Worm (Caenorhabditis elegans): ENCODE measurements around the gene F59B8.1.

Gene F59B8.1

DNA sequence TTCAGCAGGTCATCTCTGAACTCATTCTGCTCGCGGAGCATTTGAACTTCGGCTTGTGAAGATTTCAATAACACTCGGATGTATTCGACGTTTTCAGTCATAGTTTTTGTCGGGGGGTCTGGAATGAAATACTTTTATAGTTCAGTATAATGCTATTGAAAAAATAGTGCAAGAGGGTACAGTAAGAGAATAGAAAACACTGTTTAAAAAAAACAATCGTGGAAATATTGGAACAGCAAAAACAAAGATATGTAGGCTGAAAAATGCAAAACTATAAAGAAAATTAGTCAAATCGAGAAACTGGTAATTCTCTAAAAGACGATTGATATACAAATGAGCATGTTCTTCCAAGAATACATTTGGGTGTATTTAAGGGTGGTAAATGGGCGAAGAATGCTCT lies 20.1 kb upstream of the F59B8.1 start, which contains the start of gene F56D5.5:
Gene F56D5.5 (minus strand): TSS at position 101 of the 400 bp plus-strand sequence.
- TF ChIP-seq ces-1 (GFP tag; optimal IDR thresholded peaks at IDR 0.05): no peak
- TF ChIP-seq hlh-1 (tag; optimal IDR thresholded peaks at IDR 0.05): no peak
- no peak for TF ChIP-seq zip-8 (tag; optimal IDR thresholded peaks at IDR 0.05)
- no peak for TF ChIP-seq blmp-1 (tag; optimal IDR thresholded peaks at IDR 0.05)
- no peak for TF ChIP-seq snpc-4 (tag; optimal IDR thresholded peaks at IDR 0.05)
- TF ChIP-seq unc-39 (tag; optimal IDR thresholded peaks at IDR 0.05): no peak
- no peak for TF ChIP-seq ceh-43 (GFP tag; optimal IDR thresholded peaks at IDR 0.05)
- no peak for TF ChIP-seq nhr-76 (tag; optimal IDR thresholded peaks at IDR 0.05)
- TF ChIP-seq lsy-2 (tag; optimal IDR thresholded peaks at IDR 0.05): no peak
- no peak for TF ChIP-seq ceh-83 (GFP tag; optimal IDR thresholded peaks at IDR 0.05)
- TF ChIP-seq ham-2 (GFP tag; optimal IDR thresholded peaks at IDR 0.05): no peak
- no peak for TF ChIP-seq unc-120 (tag; optimal IDR thresholded peaks at IDR 0.05; ENCODE audit: poor library complexity, severe bottlenecking)
- no peak for TF ChIP-seq mab-5 (tag; optimal IDR thresholded peaks at IDR 0.05)

DNA sequence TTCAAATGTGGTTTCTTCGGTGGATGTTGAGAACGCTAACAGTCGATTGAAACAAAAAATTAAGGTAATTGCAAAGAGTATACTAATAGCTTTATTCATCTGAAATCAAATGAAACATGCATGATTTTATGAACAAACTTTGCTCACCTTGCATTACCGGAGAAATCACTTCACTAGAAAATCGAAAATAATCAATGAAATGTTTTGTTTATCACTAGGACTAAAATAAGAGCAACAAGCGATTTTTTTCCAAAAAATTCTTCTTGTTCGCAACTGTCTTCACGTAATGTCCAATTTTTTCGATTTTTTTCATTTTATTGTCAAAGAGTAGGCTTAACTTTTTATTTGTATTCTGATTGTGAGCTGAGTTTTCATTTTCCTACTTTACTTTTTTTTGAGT lies 5.7 kb upstream of the F59B8.1 start, which contains the start of gene F56D5.9:
Gene F56D5.9 (minus strand): TSS at position 101 of the 400 bp plus-strand sequence.
- no peak for TF ChIP-seq ham-2 (GFP tag; optimal IDR thresholded peaks at IDR 0.05)
- no peak for TF ChIP-seq mab-5 (tag; optimal IDR thresholded peaks at IDR 0.05)
- TF ChIP-seq nhr-12 (tag; optimal IDR thresholded peaks at IDR 0.05): no peak
- TF ChIP-seq lsy-2 (tag; optimal IDR thresholded peaks at IDR 0.05): no peak
- no peak for TF ChIP-seq blmp-1 (tag; optimal IDR thresholded peaks at IDR 0.05)
- no peak for TF ChIP-seq nhr-2 (tag; optimal IDR thresholded peaks at IDR 0.05)

- no peak for TF ChIP-seq ceh-83 (GFP tag; optimal IDR thresholded peaks at IDR 0.05)
- TF ChIP-seq unc-62 (GFP tag; optimal IDR thresholded peaks at IDR 0.05): no peak
- TF ChIP-seq ceh-39 (tag; optimal IDR thresholded peaks at IDR 0.05): no peak
- no peak for TF ChIP-seq lin-13 (tag; optimal IDR thresholded peaks at IDR 0.05)
- no peak for TF ChIP-seq ham-2 (GFP tag; optimal IDR thresholded peaks at IDR 0.05)
- no peak for TF ChIP-seq ceh-43 (GFP tag; optimal IDR thresholded peaks at IDR 0.05)
- no peak for TF ChIP-seq tbx-8 (GFP tag; optimal IDR thresholded peaks at IDR 0.05)
- no peak for TF ChIP-seq bed-3 (GFP tag; optimal IDR thresholded peaks at IDR 0.05)
- TF ChIP-seq sem-2 (GFP tag; optimal IDR thresholded peaks at IDR 0.05): no peak
- TF ChIP-seq nhr-237 (tag; optimal IDR thresholded peaks at IDR 0.05): no peak
- no peak for TF ChIP-seq elt-1 (tag; optimal IDR thresholded peaks at IDR 0.05; ENCODE audit: borderline replicate concordance, insufficient read depth)
- TF ChIP-seq flh-1 (GFP tag; optimal IDR thresholded peaks at IDR 0.05): no peak
- no peak for TF ChIP-seq M03D4.4 (tag; optimal IDR thresholded peaks at IDR 0.05)
Measured at ce11 chrIV:9423095-9423494, 5.0 kb upstream of the F59B8.1 start, which contains the start of gene srxa-2. Gene srxa-2 (plus strand): TSS chrIV:9423395.

- TF ChIP-seq nhr-237 (tag; optimal IDR thresholded peaks at IDR 0.05): no peak
- TF ChIP-seq ceh-43 (GFP tag; optimal IDR thresholded peaks at IDR 0.05): no peak
- no peak for TF ChIP-seq lin-13 (tag; optimal IDR thresholded peaks at IDR 0.05)
- TF ChIP-seq ztf-11 (tag; optimal IDR thresholded peaks at IDR 0.05): no peak
- TF ChIP-seq ces-1 (GFP tag; optimal IDR thresholded peaks at IDR 0.05): no peak
- TF ChIP-seq sptf-1 (tag; optimal IDR thresholded peaks at IDR 0.05): no peak
- TF ChIP-seq sem-2 (GFP tag; optimal IDR thresholded peaks at IDR 0.05): no peak
- no peak for TF ChIP-seq snpc-4 (tag; optimal IDR thresholded peaks at IDR 0.05)
- no peak for TF ChIP-seq mab-5 (tag; optimal IDR thresholded peaks at IDR 0.05)
- no peak for TF ChIP-seq lsy-2 (tag; optimal IDR thresholded peaks at IDR 0.05)
- no peak for TF ChIP-seq bed-3 (GFP tag; optimal IDR thresholded peaks at IDR 0.05)
- no peak for TF ChIP-seq lin-32 (GFP tag; optimal IDR thresholded peaks at IDR 0.05)
Measured at ce11 chrIV:9432327-9432726, 4.3 kb downstream of the F59B8.1 start.

ce11 chrIV:9438753-9439152 lies 10.7 kb downstream of the F59B8.1 start:
- TF ChIP-seq elt-3 (tag; optimal IDR thresholded peaks at IDR 0.05) (no peak), mls-2 (tag; optimal IDR thresholded peaks at IDR 0.05) (no peak), unc-39 (tag; optimal IDR thresholded peaks at IDR 0.05) (no peak), mep-1 (tag; optimal IDR thresholded peaks at IDR 0.05) (no peak), elt-1 (tag; optimal IDR thresholded peaks at IDR 0.05; ENCODE audit: borderline replicate concordance, insufficient read depth) (no peak), ceh-83 (GFP tag; optimal IDR thresholded peaks at IDR 0.05) (no peak), unc-120 (tag; optimal IDR thresholded peaks at IDR 0.05; ENCODE audit: poor library complexity, severe bottlenecking) (no peak), lsy-2 (tag; optimal IDR thresholded peaks at IDR 0.05) (no peak), zip-8 (tag; optimal IDR thresholded peaks at IDR 0.05) (no peak)

All from whole organism, mixed stage, embryonic.